Worm (Caenorhabditis elegans): Measurements from ENCODE around the gene srd-5.

DNA sequence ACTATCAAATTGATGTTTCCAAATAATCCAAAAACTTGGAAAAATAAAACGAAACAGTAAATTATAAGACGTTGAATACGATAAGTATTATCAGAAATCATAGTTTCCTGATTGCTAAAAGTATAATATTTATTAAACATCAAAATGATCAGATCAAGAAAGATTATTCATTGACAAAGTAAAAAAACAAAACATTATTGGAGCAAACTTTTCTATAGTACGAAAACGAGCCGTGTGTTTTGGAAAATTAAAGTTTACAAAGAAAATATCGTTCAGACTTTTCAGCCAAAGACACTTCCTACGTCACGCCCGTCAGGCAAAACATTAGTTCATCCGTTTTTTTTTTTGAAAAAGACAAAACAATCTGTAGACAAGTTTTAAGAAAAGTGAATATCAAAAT lies 50.6 kb downstream of the srd-5 start, which contains the start of gene srsx-15:
- no peak for TF ChIP-seq unc-39 (tag; optimal IDR thresholded peaks at IDR 0.05)
- TF ChIP-seq ceh-82 (tag; optimal IDR thresholded peaks at IDR 0.05) = no peak
- no peak for TF ChIP-seq zip-2 (tag; optimal IDR thresholded peaks at IDR 0.05)
- no peak for TF ChIP-seq lsy-2 (tag; optimal IDR thresholded peaks at IDR 0.05)
- TF ChIP-seq Y48G9A.11 (GFP tag; IDR thresholded peaks at IDR 0.05) = no peak
- no peak for TF ChIP-seq nhr-28 (tag; optimal IDR thresholded peaks at IDR 0.05)
- no peak for TF ChIP-seq rbr-2 (tag; optimal IDR thresholded peaks at IDR 0.05)
- no peak for TF ChIP-seq hlh-30 (tag; optimal IDR thresholded peaks at IDR 0.05; ENCODE audit: insufficient read depth)
- TF ChIP-seq aha-1 (tag) = no peak
- TF ChIP-seq nhr-76 (tag; optimal IDR thresholded peaks at IDR 0.05) = no peak
- no peak for TF ChIP-seq daf-12 (tag; optimal IDR thresholded peaks at IDR 0.05)
- TF ChIP-seq lin-15B (tag; optimal IDR thresholded peaks at IDR 0.05) = no peak
- TF ChIP-seq pqm-1 (tag; optimal IDR thresholded peaks at IDR 0.05) = no peak
- no peak for TF ChIP-seq jun-1 (tag; optimal IDR thresholded peaks at IDR 0.05)
